Fruit fly (Drosophila melanogaster) whole organism, embryonic: Measurements from ENCODE around the gene CG42727.

Experiments
- Atf3 ChIP-seq: fragments of 200-800 bp; sonication (Bioruptor generic); optimal IDR thresholded peaks from 3 replicates; lab custom pipeline; 2016; ENCODE audit warnings: missing biosample characterization, missing genetic modification characterization
- BEAF-32 ChIP-seq: fragments of 200-800 bp; sonication (Bioruptor generic); optimal IDR thresholded peaks from 3 replicates; lab custom pipeline; 2017; ENCODE audit warnings: missing biosample characterization, missing genetic modification characterization, mild to moderate bottlenecking, moderate library complexity, missing genetic modification reagents
- Bgb ChIP-seq: fragments of 200-800 bp; sonication (Bioruptor generic); IDR thresholded peaks from 2 replicates; pipeline ENCODE4 v1.3.6; 2022; ENCODE audit warnings: missing biosample characterization, missing genetic modification characterization; ENCODE audit not compliant: partially characterized antibody
- CG12236 ChIP-seq: fragments of 200-800 bp; sonication (Bioruptor generic); optimal IDR thresholded peaks from 2 replicates; lab custom pipeline; 2016; ENCODE audit warnings: missing biosample characterization, missing genetic modification characterization
- CG12659 ChIP-seq: fragments of 200-800 bp; sonication (Bioruptor generic); optimal IDR thresholded peaks from 3 replicates; lab custom pipeline; 2017; ENCODE audit warnings: mild to moderate bottlenecking, missing biosample characterization, missing genetic modification reagents, missing genetic modification characterization
- CG13287 ChIP-seq: fragments of 200-800 bp; sonication (Bioruptor generic); IDR thresholded peaks from 2 replicates; pipeline ENCODE4 v1.3.6; 2022; ENCODE audit warnings: missing biosample characterization, missing genetic modification characterization; ENCODE audit not compliant: partially characterized antibody
- CG13624 ChIP-seq: fragments of 200-800 bp; sonication (Bioruptor generic); optimal IDR thresholded peaks from 2 replicates; lab custom pipeline; 2016; ENCODE audit warnings: missing biosample characterization, missing genetic modification characterization
- CG15514 ChIP-seq: fragments of 200-800 bp; sonication (Bioruptor generic); optimal IDR thresholded peaks from 3 replicates; lab custom pipeline; 2017; ENCODE audit warnings: missing biosample characterization, missing genetic modification characterization, mild to moderate bottlenecking, moderate library complexity, missing genetic modification reagents
- CG1603 ChIP-seq: fragments of 200-800 bp; sonication (Bioruptor generic); optimal IDR thresholded peaks from 2 replicates; lab custom pipeline; 2019; ENCODE audit warnings: missing biosample characterization, mild to moderate bottlenecking, missing genetic modification characterization, moderate library complexity
- CG16813 ChIP-seq: fragments of 200-800 bp; sonication (Bioruptor generic); IDR thresholded peaks from 3 replicates; pipeline ENCODE4 v1.3.6; 2022; ENCODE audit warnings: missing biosample characterization, missing genetic modification characterization; ENCODE audit not compliant: partially characterized antibody
- CG16815 ChIP-seq: fragments of 200-800 bp; sonication (Bioruptor generic); optimal IDR thresholded peaks from 3 replicates; lab custom pipeline; 2017; ENCODE audit warnings: missing biosample characterization, mild to moderate bottlenecking, missing genetic modification characterization
- CG17385 ChIP-seq: fragments of 200-800 bp; sonication (Bioruptor generic); optimal IDR thresholded peaks from 3 replicates; lab custom pipeline; 2018; ENCODE audit warnings: missing biosample characterization, mild to moderate bottlenecking, missing genetic modification characterization
- CG18011 ChIP-seq: fragments of 200-800 bp; sonication (Bioruptor generic); optimal IDR thresholded peaks from 2 replicates; lab custom pipeline; 2017; ENCODE audit warnings: missing biosample characterization, missing genetic modification characterization, mild to moderate bottlenecking, moderate library complexity, missing genotype
- CG2120 ChIP-seq: fragments of 200-800 bp; sonication (Bioruptor generic); optimal IDR thresholded peaks from 3 replicates; lab custom pipeline; 2016; ENCODE audit warnings: missing biosample characterization, missing genetic modification characterization
- CG2199 ChIP-seq: fragments of 200-800 bp; sonication (Bioruptor generic); IDR thresholded peaks from 3 replicates; pipeline ENCODE4 v1.3.6; 2022; ENCODE audit warnings: missing biosample characterization, missing genetic modification characterization
- CG30020 ChIP-seq: fragments of 200-800 bp; optimal IDR thresholded peaks from 2 replicates; lab custom pipeline; 2019; ENCODE audit warnings: missing biosample characterization, mild to moderate bottlenecking, missing genetic modification characterization, moderate library complexity
- CG31441 ChIP-seq: fragments of 200-800 bp; sonication (Bioruptor generic); IDR thresholded peaks from 2 replicates; pipeline ENCODE4 v1.3.6; 2022; ENCODE audit warnings: missing biosample characterization, missing genetic modification characterization
- CG32767 ChIP-seq: fragments of 200-800 bp; sonication (Bioruptor generic); IDR thresholded peaks from 2 replicates; pipeline ENCODE4 v1.3.6; 2022; ENCODE audit warnings: missing biosample characterization, missing genetic modification characterization
- CG34224 ChIP-seq: fragments of 200-800 bp; sonication (Bioruptor generic); IDR thresholded peaks from 3 replicates; pipeline ENCODE4 v1.3.6; 2022; ENCODE audit warnings: missing biosample characterization, missing genetic modification characterization; ENCODE audit not compliant: partially characterized antibody
- CG34376 ChIP-seq: fragments of 200-800 bp; sonication (Bioruptor generic); optimal IDR thresholded peaks from 2 replicates; lab custom pipeline; 2018; ENCODE audit warnings: missing biosample characterization, mild to moderate bottlenecking, missing genetic modification characterization
- CG4617 ChIP-seq: fragments of 200-800 bp; sonication (Bioruptor generic); optimal IDR thresholded peaks from 3 replicates; lab custom pipeline; 2016; ENCODE audit warnings: missing biosample characterization, missing genetic modification characterization, borderline replicate concordance
- CG6791 ChIP-seq: fragments of 200-800 bp; sonication (Bioruptor generic); IDR thresholded peaks from 3 replicates; pipeline ENCODE4 v1.3.6; 2022; ENCODE audit warnings: missing biosample characterization, missing genetic modification characterization; ENCODE audit not compliant: partially characterized antibody
- Dad ChIP-seq: fragments of 200-800 bp; sonication (Bioruptor generic); optimal IDR thresholded peaks from 3 replicates; lab custom pipeline; 2016; ENCODE audit warnings: missing biosample characterization, missing genetic modification characterization
- Doc3 ChIP-seq: fragments of 200-800 bp; sonication (Bioruptor generic); IDR thresholded peaks from 3 replicates; pipeline ENCODE4 v1.3.6; 2022; ENCODE audit warnings: missing biosample characterization, missing genetic modification characterization; ENCODE audit not compliant: partially characterized antibody
- Dp ChIP-seq: fragments of 200-800 bp; sonication (Bioruptor generic); optimal IDR thresholded peaks from 2 replicates; lab custom pipeline; 2018; ENCODE audit warnings: missing biosample characterization, mild to moderate bottlenecking, missing genetic modification characterization, moderate library complexity
- Dref ChIP-seq: fragments of 200-800 bp; sonication (Bioruptor generic); IDR thresholded peaks from 2 replicates; pipeline ENCODE4 v1.3.6; 2022; ENCODE audit warnings: missing biosample characterization, missing genetic modification characterization
- Elba2 ChIP-seq: fragments of 200-800 bp; sonication (Bioruptor generic); optimal IDR thresholded peaks from 3 replicates; lab custom pipeline; 2016; ENCODE audit warnings: missing biosample characterization, missing genetic modification characterization
- H15 ChIP-seq: fragments of 200-800 bp; sonication (Bioruptor generic); IDR thresholded peaks from 3 replicates; pipeline ENCODE4 v1.3.6; 2022; ENCODE audit warnings: missing biosample characterization, missing genetic modification characterization
- HLH4C ChIP-seq: fragments of 200-800 bp; sonication (Bioruptor generic); IDR thresholded peaks from 3 replicates; pipeline ENCODE4 v1.3.6; 2022; ENCODE audit warnings: missing biosample characterization, missing genetic modification characterization; ENCODE audit not compliant: partially characterized antibody
- HmgZ ChIP-seq: fragments of 200-800 bp; sonication (Bioruptor generic); optimal IDR thresholded peaks from 2 replicates; lab custom pipeline; 2018; ENCODE audit warnings: missing biosample characterization, mild to moderate bottlenecking, missing genetic modification characterization
- MESR4 ChIP-seq: fragments of 200-800 bp; sonication (Bioruptor generic); optimal IDR thresholded peaks from 2 replicates; lab custom pipeline; 2018; ENCODE audit warnings: missing biosample characterization, mild to moderate bottlenecking, missing genetic modification characterization, moderate library complexity
- Mrtf ChIP-seq: fragments of 200-800 bp; sonication (Bioruptor generic); IDR thresholded peaks from 3 replicates; pipeline ENCODE4 v1.3.6; 2022; ENCODE audit warnings: missing biosample characterization, missing genetic modification characterization
- Oli ChIP-seq: fragments of 200-800 bp; sonication (Bioruptor generic); optimal IDR thresholded peaks from 2 replicates; lab custom pipeline; 2018; ENCODE audit warnings: missing biosample characterization, mild to moderate bottlenecking, missing genetic modification characterization, moderate library complexity
- Opbp ChIP-seq: fragments of 200-800 bp; sonication (Bioruptor generic); IDR thresholded peaks from 3 replicates; pipeline ENCODE4 v1.3.6; 2022; ENCODE audit warnings: missing biosample characterization, missing genetic modification characterization; ENCODE audit not compliant: partially characterized antibody
- Rfx ChIP-seq: fragments of 200-800 bp; sonication (Bioruptor generic); IDR thresholded peaks from 2 replicates; pipeline ENCODE4 v1.3.6; 2022; ENCODE audit warnings: missing biosample characterization, missing genetic modification characterization
- Scr ChIP-seq: fragments of 200-800 bp; sonication (Bioruptor generic); IDR thresholded peaks from 2 replicates; pipeline ENCODE4 v1.3.6; 2022; ENCODE audit warnings: missing biosample characterization, missing genetic modification characterization; ENCODE audit not compliant: partially characterized antibody
- Sox100B ChIP-seq: fragments of 200-800 bp; sonication (Bioruptor generic); optimal IDR thresholded peaks from 3 replicates; lab custom pipeline; 2018; ENCODE audit warnings: missing biosample characterization, mild to moderate bottlenecking, missing genetic modification characterization
- amos ChIP-seq: fragments of 200-800 bp; sonication (Bioruptor generic); IDR thresholded peaks from 2 replicates; pipeline ENCODE4 v1.3.6; 2022; ENCODE audit warnings: missing biosample characterization, missing genetic modification characterization; ENCODE audit not compliant: partially characterized antibody
- bbx ChIP-seq: fragments of 200-800 bp; sonication (Bioruptor generic); IDR thresholded peaks from 2 replicates; pipeline ENCODE4 v1.3.6; 2022; ENCODE audit warnings: missing biosample characterization, missing genetic modification characterization; ENCODE audit not compliant: partially characterized antibody
- ham ChIP-seq: fragments of 200-800 bp; sonication (Bioruptor generic); IDR thresholded peaks from 2 replicates; pipeline ENCODE4 v1.3.6; 2022; ENCODE audit warnings: missing biosample characterization, missing genetic modification characterization
- lbe ChIP-seq: fragments of 200-800 bp; sonication (Bioruptor generic); optimal IDR thresholded peaks from 2 replicates; lab custom pipeline; 2016; ENCODE audit warnings: missing biosample characterization, mild to moderate bottlenecking, missing genetic modification characterization
- pzg ChIP-seq: fragments of 200-800 bp; sonication (Bioruptor generic); optimal IDR thresholded peaks from 3 replicates; lab custom pipeline; 2018; ENCODE audit warnings: missing biosample characterization, mild to moderate bottlenecking, missing genetic modification characterization, moderate library complexity
- sqz ChIP-seq: fragments of 200-800 bp; sonication (Bioruptor generic); optimal IDR thresholded peaks from 3 replicates; lab custom pipeline; 2018; ENCODE audit warnings: missing biosample characterization, mild to moderate bottlenecking, missing genetic modification characterization
- stwl ChIP-seq: fragments of 200-800 bp; sonication (Bioruptor generic); optimal IDR thresholded peaks from 3 replicates; lab custom pipeline; 2018; ENCODE audit warnings: missing biosample characterization, mild to moderate bottlenecking, missing genetic modification characterization, moderate library complexity
- tap ChIP-seq: fragments of 200-800 bp; optimal IDR thresholded peaks from 3 replicates; lab custom pipeline; 2019; ENCODE audit warnings: missing biosample characterization, mild to moderate bottlenecking, missing genetic modification characterization, moderate library complexity
- unc-4 ChIP-seq: fragments of 200-800 bp; sonication (Bioruptor generic); IDR thresholded peaks from 2 replicates; pipeline ENCODE4 v1.3.6; 2022; ENCODE audit warnings: missing biosample characterization, missing genetic modification characterization; ENCODE audit not compliant: partially characterized antibody

CG42727 gene

dm6 chr3R:15361490-15361889 lies 13.6 kb downstream of the CG42727 start, which contains the start of the genes Cog2 and Trax (continued):
- TF ChIP-seq Dref (GFP tag; lab: Robert Waterston, UW), result peak; percentile 76
- TF ChIP-seq CG31441 (GFP tag; lab: Robert Waterston, UW), result no peak
- no peak for TF ChIP-seq CG12236
- no peak for TF ChIP-seq Sox100B (GFP tag; lab: Kevin White, UChicago)
- TF ChIP-seq CG30020 (tag; lab: Kevin White, UChicago), result no peak
- TF ChIP-seq ham (GFP tag; lab: Robert Waterston, UW), result no peak
- TF ChIP-seq MESR4 (GFP tag; lab: Kevin White, UChicago), result peak; percentile 54
- no peak for TF ChIP-seq CG16815 (GFP tag; lab: Kevin White, UChicago)
- no peak for TF ChIP-seq Rfx (GFP tag; lab: Robert Waterston, UW)
- TF ChIP-seq H15, result no peak
- no peak for TF ChIP-seq CG17385 (GFP tag; lab: Kevin White, UChicago)
- TF ChIP-seq, all 482 proteins: peak for 49

dm6 chr3R:15363608-15364007 lies 15.8 kb downstream of the CG42727 start, which contains the start of gene CG6171:
Gene CG6171, minus strand, starts transcription at chr3R:15363857.
- TF ChIP-seq CG1603 (tag; lab: Kevin White, UChicago) (peak; percentile 47), CG18011 (no peak), CG15514 (GFP tag; lab: Kevin White, UChicago) (peak; percentile 18), CG4617 (peak; percentile 72), Opbp (GFP tag; lab: Robert Waterston, UW) (peak; percentile 43; the same call in 1 of the 3 replicates), Doc3 (GFP tag; lab: Robert Waterston, UW) (0 out of 3 replicates have a peak, but pooled peaks have one; percentile 17), CG13287 (GFP tag; lab: Robert Waterston, UW) (peak; percentile 75), CG13624 (GFP tag; lab: Kevin White, UChicago) (peak; percentile 16), bbx (GFP tag; lab: Robert Waterston, UW) (0 out of 2 replicates have a peak, but pooled peaks have one; percentile 55), Atf3 (GFP tag; lab: Kevin White, UChicago) (no peak), CG12659 (GFP tag; lab: Kevin White, UChicago) (peak; percentile 4), HmgZ (tag; lab: Kevin White, UChicago) (peak; percentile 17), CG34376 (GFP tag; lab: Kevin White, UChicago) (peak; percentile 8), Dad (GFP tag; lab: Kevin White, UChicago) (no peak), unc-4 (GFP tag; lab: Robert Waterston, UW) (peak; percentile 59), CG2120 (peak; percentile 44), Bgb (peak; percentile 30; the same call in 1 of the 2 replicates), MESR4 (GFP tag; lab: Kevin White, UChicago) (peak; percentile 64), sqz (GFP tag; lab: Kevin White, UChicago) (no peak), CG16813 (GFP tag; lab: Robert Waterston, UW) (0 out of 3 replicates have a peak, but pooled peaks have one; percentile 29), Dp (GFP tag; lab: Kevin White, UChicago) (peak; percentile 82), BEAF-32 (peak; percentile 63), Oli (tag; lab: Kevin White, UChicago) (no peak), amos (GFP tag; lab: Robert Waterston, UW) (peak; percentile 54; the same call in 1 of the 2 replicates), Sox100B (GFP tag; lab: Kevin White, UChicago) (no peak), lbe (GFP tag; lab: Kevin White, UChicago) (peak; percentile 28), CG2199 (GFP tag; lab: Robert Waterston, UW) (no peak), Elba2 (GFP tag; lab: Kevin White, UChicago) (no peak), Mrtf (GFP tag; lab: Robert Waterston, UW) (no peak), CG34224 (GFP tag; lab: Robert Waterston, UW) (peak; percentile 48; the same call in 2 of the 3 replicates), tap (tag; lab: Kevin White, UChicago) (no peak), pzg (GFP tag; lab: Kevin White, UChicago) (peak; percentile 55), CG6791 (GFP tag; lab: Robert Waterston, UW) (peak; percentile 70; the same call in 2 of the 3 replicates), Scr (peak; percentile 64), stwl (peak; percentile 61), HLH4C (GFP tag; lab: Robert Waterston, UW) (peak; percentile 47; the same call in 2 of the 3 replicates), CG32767 (GFP tag; lab: Robert Waterston, UW) (peak; percentile 47; the same call in 1 of the 2 replicates)
